Worm (Caenorhabditis elegans): ENCODE results near the gene par-1.

DNA sequence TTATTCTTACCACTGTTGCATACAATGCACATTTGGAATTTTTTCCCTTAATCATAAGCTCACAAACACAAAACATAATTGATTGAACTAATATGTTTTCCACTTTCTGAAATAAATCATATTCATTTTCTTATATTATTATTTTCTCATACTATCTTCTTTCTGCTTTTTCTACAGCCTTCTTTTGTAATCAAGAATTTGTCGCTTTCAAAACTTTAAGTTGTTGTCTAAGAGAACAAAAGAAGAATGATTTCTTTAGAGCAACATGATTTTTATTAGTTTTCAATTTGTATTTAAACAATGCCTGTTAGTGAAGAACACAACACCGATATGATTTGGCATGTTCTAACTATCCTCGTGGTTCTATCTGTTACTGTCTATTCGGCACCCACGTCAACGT lies 61.2 kb downstream of the par-1 start, which contains the start of gene D1086.7:
- TF ChIP-seq lsy-2 (tag; optimal IDR thresholded peaks at IDR 0.05) (no peak), pha-4 (GFP tag; IDR thresholded peaks at IDR 0.05) (no peak), pha-4 (tag; optimal IDR thresholded peaks at IDR 0.05) (no peak), dve-1 (tag; optimal IDR thresholded peaks at IDR 0.05; ENCODE audit: insufficient read depth) (no peak)

Data from whole organism, L4 larva.